Worm (Caenorhabditis elegans) whole organism, early embryonic: ENCODE data around the gene fbxb-33.

Experiments used
- B0310.2 ChIP-seq: sonication (generic microtip); optimal IDR thresholded peaks from 2 replicates; lab custom pipeline; 2016; ENCODE audit warnings: mild to moderate bottlenecking, missing genetic modification characterization, missing compliant biosample characterization
- F13C5.2 ChIP-seq: sonication (generic microtip); optimal IDR thresholded peaks from 2 replicates; lab custom pipeline; 2017; ENCODE audit warnings: mild to moderate bottlenecking, missing genetic modification characterization, inconsistent platforms, missing compliant biosample characterization
- aly-1 ChIP-seq: sonication (generic microtip); optimal IDR thresholded peaks from 2 replicates; lab custom pipeline; 2016; ENCODE audit warnings: missing genetic modification characterization, missing compliant biosample characterization
- ama-1 ChIP-seq: fragments of 150-350 bp; optimal IDR thresholded peaks from 2 replicates; lab custom pipeline; 2014
- ceh-13 ChIP-seq: fragments of 200-800 bp; sonication (Bioruptor generic); optimal IDR thresholded peaks from 2 replicates; lab custom pipeline; 2018; ENCODE audit warnings: mild to moderate bottlenecking, missing genetic modification characterization, missing compliant biosample characterization
- ceh-36 ChIP-seq: sonication (generic microtip); optimal IDR thresholded peaks from 2 replicates; lab custom pipeline; 2016; ENCODE audit warnings: missing genetic modification characterization, inconsistent platforms, missing compliant biosample characterization
- ets-7 ChIP-seq: sonication (generic microtip); optimal IDR thresholded peaks from 2 replicates; lab custom pipeline; 2016; ENCODE audit warnings: missing genotype, missing genetic modification characterization, missing compliant biosample characterization
- flt-1 ChIP-seq: fragments of 200-800 bp; sonication (Bioruptor generic); IDR thresholded peaks from 2 replicates; pipeline ENCODE4 v1.3.6; 2022; ENCODE audit warnings: missing genetic modification characterization, missing compliant biosample characterization
- hmbx-1 ChIP-seq: sonication (generic microtip); optimal IDR thresholded peaks from 2 replicates; lab custom pipeline; 2016; ENCODE audit warnings: mild to moderate bottlenecking, missing genetic modification characterization, missing compliant biosample characterization
- hmg-4 ChIP-seq: fragments of 200-800 bp; sonication (Bioruptor generic); optimal IDR thresholded peaks from 2 replicates; lab custom pipeline; 2018; ENCODE audit warnings: mild to moderate bottlenecking, missing genetic modification characterization, missing compliant biosample characterization
- hnd-1 ChIP-seq: sonication (generic microtip); optimal IDR thresholded peaks from 2 replicates; lab custom pipeline; 2016; ENCODE audit warnings: missing genetic modification characterization, missing compliant biosample characterization
- pes-1 ChIP-seq: fragments of 200-800 bp; sonication (Bioruptor generic); IDR thresholded peaks from 2 replicates; pipeline ENCODE4 v1.3.6; 2022; ENCODE audit warnings: missing genetic modification reagents, missing genetic modification characterization, missing compliant biosample characterization
- scrt-1 ChIP-seq: fragments of 200-800 bp; sonication (Bioruptor generic); IDR thresholded peaks from 2 replicates; pipeline ENCODE4 v1.3.6; 2022; ENCODE audit warnings: missing genetic modification characterization, missing compliant biosample characterization
- sea-1 ChIP-seq: fragments of 200-800 bp; sonication (Bioruptor generic); conservative IDR thresholded peaks from 2 replicates; pipeline ENCODE4 v1.3.6; 2022; ENCODE audit warnings: missing genetic modification characterization, missing compliant biosample characterization
- tbx-11 ChIP-seq: fragments of 200-800 bp; sonication (Bioruptor generic); IDR thresholded peaks from 2 replicates; pipeline ENCODE4 v1.3.6; 2022; ENCODE audit warnings: missing genetic modification characterization, missing compliant biosample characterization
- tbx-37 ChIP-seq: fragments of 200-800 bp; sonication (Bioruptor generic); conservative IDR thresholded peaks from 2 replicates; pipeline ENCODE4 v1.3.6; 2022; ENCODE audit warnings: missing genetic modification reagents, missing genetic modification characterization, missing compliant biosample characterization
- tra-4 ChIP-seq: sonication (generic microtip); optimal IDR thresholded peaks from 2 replicates; lab custom pipeline; 2017; ENCODE audit warnings: missing genetic modification characterization, missing compliant biosample characterization

Gene fbxb-33

DNA sequence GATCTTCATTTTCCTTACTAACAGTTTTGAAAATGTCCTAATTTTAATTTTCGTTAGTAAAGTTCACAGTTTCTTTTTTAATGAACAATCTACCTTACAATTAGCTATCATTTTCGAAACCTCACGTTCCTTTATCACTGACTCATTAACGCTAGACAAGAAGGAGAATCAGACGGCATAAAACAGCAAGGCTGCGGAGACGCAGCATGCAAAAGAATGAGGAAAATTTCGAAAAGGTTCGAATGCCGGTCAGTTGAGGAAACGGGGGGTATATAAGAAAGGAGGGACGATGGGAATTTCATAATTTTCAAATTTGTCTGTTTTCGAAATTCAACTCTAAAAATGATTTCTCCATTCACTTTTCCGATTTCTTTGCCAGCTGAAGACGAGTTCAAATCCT is 14.7 kb downstream of the fbxb-33 start, which contains the start of gene F19B10.13:
Gene F19B10.13, plus strand, starts transcription at position 343 of the 400 bp plus-strand sequence.
- no peak for TF ChIP-seq sea-1 (GFP tag; lab: Robert Waterston, UW)
- TF ChIP-seq pes-1 (GFP tag; lab: Robert Waterston, UW) = no peak
- TF ChIP-seq tbx-11 (GFP tag; lab: Robert Waterston, UW) = no peak
- no peak for TF ChIP-seq B0310.2 (tag; lab: Kevin White, UChicago)
- no peak for TF ChIP-seq ets-7 (tag; lab: Kevin White, UChicago)
- no peak for TF ChIP-seq scrt-1 (GFP tag; lab: Robert Waterston, UW)
- no peak for TF ChIP-seq hnd-1
- no peak for TF ChIP-seq hmg-4 (GFP tag; lab: Kevin White, UChicago)
- TF ChIP-seq tra-4 (tag; lab: Kevin White, UChicago) = no peak
- no peak for TF ChIP-seq hmbx-1
- no peak for TF ChIP-seq tbx-37
- no peak for TF ChIP-seq ceh-36 (tag; lab: Kevin White, UChicago)

DNA sequence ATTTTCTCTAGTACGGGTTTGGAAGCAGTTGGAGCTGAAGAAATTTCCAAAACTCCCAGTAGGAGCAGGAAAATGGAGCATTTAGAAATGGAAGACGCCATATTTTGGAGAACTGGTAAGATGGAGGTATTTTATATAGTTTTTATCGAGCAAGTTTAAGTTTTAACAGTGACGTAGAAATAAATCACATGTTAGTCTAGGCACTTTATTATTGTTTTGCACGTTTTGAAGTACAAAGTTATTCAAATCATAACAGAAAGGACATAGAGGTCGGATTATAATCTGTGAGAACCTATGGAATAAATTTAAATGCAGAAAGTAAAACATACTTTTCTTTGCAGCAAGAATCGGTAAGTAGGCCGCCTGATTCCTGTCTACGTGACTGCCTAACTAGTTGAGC is 16.6 kb downstream of the fbxb-33 start, which contains the start of gene F19B10.6:
Gene F19B10.6, minus strand, starts transcription at position 101 of the 400 bp plus-strand sequence.
- TF ChIP-seq ceh-36 (tag; lab: Kevin White, UChicago) (no peak), F13C5.2 (no peak), ets-7 (tag; lab: Kevin White, UChicago) (no peak), tbx-37 (no peak), scrt-1 (GFP tag; lab: Robert Waterston, UW) (no peak), flt-1 (no peak), hmbx-1 (no peak), ama-1 (lab: Kevin White, UChicago) (no peak), sea-1 (GFP tag; lab: Robert Waterston, UW) (no peak), hnd-1 (no peak), pes-1 (GFP tag; lab: Robert Waterston, UW) (no peak), ceh-13 (GFP tag; lab: Kevin White, UChicago) (no peak), aly-1 (no peak), tra-4 (tag; lab: Kevin White, UChicago) (no peak), tbx-11 (GFP tag; lab: Robert Waterston, UW) (no peak), hmg-4 (GFP tag; lab: Kevin White, UChicago) (no peak), B0310.2 (tag; lab: Kevin White, UChicago) (no peak)

DNA sequence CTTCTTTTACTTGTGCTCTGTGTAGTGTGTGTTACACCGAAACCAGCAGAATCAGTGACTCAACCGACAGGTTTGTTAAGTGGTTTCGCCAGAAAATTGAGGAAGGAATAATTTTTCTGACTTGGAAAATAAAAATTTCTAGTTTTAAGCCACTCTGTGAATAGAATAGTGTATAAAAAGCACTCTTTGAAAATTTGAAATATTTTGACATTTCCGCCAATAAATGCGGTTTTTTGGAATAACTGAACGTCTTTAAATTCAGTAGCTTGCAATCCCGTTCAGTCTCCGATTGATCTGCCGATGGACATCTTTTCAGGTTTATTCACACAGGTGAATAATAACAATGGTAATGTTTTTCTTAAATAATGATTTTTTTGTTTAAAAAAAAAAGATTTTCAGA is 17.3 kb downstream of the fbxb-33 start, which contains the start of gene F19B10.3:
Gene F19B10.3, plus strand, starts transcription at position 301 of the 400 bp plus-strand sequence.
- TF ChIP-seq aly-1 (no peak), B0310.2 (tag; lab: Kevin White, UChicago) (no peak), tbx-37 (no peak), ceh-36 (tag; lab: Kevin White, UChicago) (no peak), ama-1 (lab: Kevin White, UChicago) (no peak), ceh-13 (GFP tag; lab: Kevin White, UChicago) (no peak), flt-1 (no peak), sea-1 (GFP tag; lab: Robert Waterston, UW) (no peak), hmg-4 (GFP tag; lab: Kevin White, UChicago) (no peak), F13C5.2 (no peak), hnd-1 (no peak), pes-1 (GFP tag; lab: Robert Waterston, UW) (no peak), ets-7 (tag; lab: Kevin White, UChicago) (no peak), tbx-11 (GFP tag; lab: Robert Waterston, UW) (no peak), hmbx-1 (no peak), tra-4 (tag; lab: Kevin White, UChicago) (no peak), scrt-1 (GFP tag; lab: Robert Waterston, UW) (no peak)

DNA sequence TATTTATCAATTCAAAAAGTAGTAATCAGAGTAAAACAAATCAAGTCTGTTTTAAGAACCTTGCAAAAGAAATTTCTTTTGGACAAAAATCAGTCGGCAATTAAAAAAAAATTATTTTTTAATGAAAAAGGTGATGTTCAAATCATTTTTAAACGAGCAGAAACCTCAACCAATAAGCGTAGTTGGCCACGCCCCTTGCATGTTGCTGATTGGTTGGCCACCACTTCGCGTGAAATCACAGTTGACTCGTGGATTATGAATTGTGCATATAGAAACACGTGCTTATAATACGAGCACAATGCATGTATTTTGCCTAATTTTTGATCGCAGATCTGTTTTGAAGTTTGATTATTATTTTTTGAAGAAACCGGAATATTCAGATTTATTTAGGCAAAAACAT is 18.0 kb downstream of the fbxb-33 start:
- TF ChIP-seq F13C5.2 (no peak), hnd-1 (no peak), tra-4 (tag; lab: Kevin White, UChicago) (no peak), ets-7 (tag; lab: Kevin White, UChicago) (no peak), hmg-4 (GFP tag; lab: Kevin White, UChicago) (no peak), ama-1 (lab: Kevin White, UChicago) (no peak), ceh-36 (tag; lab: Kevin White, UChicago) (no peak), tbx-37 (no peak), pes-1 (GFP tag; lab: Robert Waterston, UW) (no peak), B0310.2 (tag; lab: Kevin White, UChicago) (no peak), hmbx-1 (no peak), sea-1 (GFP tag; lab: Robert Waterston, UW) (no peak), aly-1 (no peak), tbx-11 (GFP tag; lab: Robert Waterston, UW) (no peak), flt-1 (no peak), scrt-1 (GFP tag; lab: Robert Waterston, UW) (no peak), ceh-13 (GFP tag; lab: Kevin White, UChicago) (no peak)

DNA sequence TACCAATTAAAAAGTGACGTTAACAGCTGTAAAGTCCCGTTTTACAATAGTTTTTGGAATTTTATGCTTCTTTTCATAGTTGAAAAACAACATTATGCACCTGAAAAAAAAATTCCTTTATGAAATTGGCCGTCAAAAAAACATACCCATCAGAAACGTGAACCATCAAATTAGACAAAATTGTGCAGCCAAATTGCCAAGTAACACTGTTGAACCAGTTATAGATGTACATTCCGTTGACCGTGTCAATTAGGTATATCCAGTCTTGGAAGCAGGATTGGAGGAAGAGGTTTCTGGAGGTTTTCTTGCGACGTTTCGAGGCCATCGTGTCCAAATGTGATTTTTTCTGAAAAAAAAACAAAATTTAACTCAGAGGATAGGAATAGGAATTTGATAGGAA is 22.1 kb downstream of the fbxb-33 start, which contains the start of gene srx-97:
Gene srx-97, minus strand, starts transcription at position 101 of the 400 bp plus-strand sequence.
- TF ChIP-seq F13C5.2 (no peak), scrt-1 (GFP tag; lab: Robert Waterston, UW) (no peak), tra-4 (tag; lab: Kevin White, UChicago) (no peak), sea-1 (GFP tag; lab: Robert Waterston, UW) (no peak), tbx-11 (GFP tag; lab: Robert Waterston, UW) (no peak), ceh-36 (tag; lab: Kevin White, UChicago) (no peak), hnd-1 (no peak), ets-7 (tag; lab: Kevin White, UChicago) (no peak), ceh-13 (GFP tag; lab: Kevin White, UChicago) (no peak), flt-1 (no peak), pes-1 (GFP tag; lab: Robert Waterston, UW) (no peak), ama-1 (lab: Kevin White, UChicago) (no peak), aly-1 (no peak), hmg-4 (GFP tag; lab: Kevin White, UChicago) (no peak), hmbx-1 (no peak), B0310.2 (tag; lab: Kevin White, UChicago) (no peak), tbx-37 (no peak)

DNA sequence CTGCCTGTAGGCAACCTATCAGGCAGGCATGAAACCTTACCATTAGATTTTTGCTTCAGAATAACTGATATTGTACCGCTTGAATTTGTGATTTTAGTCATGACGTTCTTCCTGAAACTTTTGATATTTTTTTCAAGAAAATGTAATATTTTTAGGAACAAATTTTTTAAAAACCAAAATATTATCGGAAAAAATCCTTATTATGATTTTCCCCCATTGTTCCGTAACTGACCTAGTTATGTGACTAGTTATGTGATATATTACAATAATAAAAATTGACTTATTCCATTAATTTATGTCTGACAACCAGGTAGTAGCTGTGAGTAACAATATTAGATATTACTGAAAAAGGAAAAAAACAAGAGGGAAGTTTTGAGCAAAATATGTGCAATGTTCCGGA is 23.7 kb downstream of the fbxb-33 start, which contains the start of gene srx-98:
Gene srx-98, minus strand, starts transcription at position 101 of the 400 bp plus-strand sequence.
- TF ChIP-seq hnd-1 = no peak
- no peak for TF ChIP-seq tbx-11 (GFP tag; lab: Robert Waterston, UW)
- no peak for TF ChIP-seq sea-1 (GFP tag; lab: Robert Waterston, UW)
- no peak for TF ChIP-seq ceh-36 (tag; lab: Kevin White, UChicago)
- no peak for TF ChIP-seq B0310.2 (tag; lab: Kevin White, UChicago)
- no peak for TF ChIP-seq hmg-4 (GFP tag; lab: Kevin White, UChicago)
- no peak for TF ChIP-seq aly-1
- no peak for TF ChIP-seq flt-1
- no peak for TF ChIP-seq ets-7 (tag; lab: Kevin White, UChicago)
